Fruit fly (Drosophila melanogaster) whole organism, embryonic: Measurements from ENCODE around the gene CG42784.
A peak's percentile ranks its signal among the peaks of the same experiment; 100 is the strongest.

Source experiments
- CG10321 ChIP-seq: fragments of 200-800 bp; sonication (Bioruptor generic); IDR thresholded peaks from 2 replicates; pipeline ENCODE4 v1.3.6; 2022; ENCODE audit warnings: missing biosample characterization, missing genetic modification characterization
- CG10543 ChIP-seq: fragments of 200-800 bp; sonication (Bioruptor generic); optimal IDR thresholded peaks from 3 replicates; lab custom pipeline; 2017; ENCODE audit warnings: missing biosample characterization, mild to moderate bottlenecking, missing genetic modification characterization, moderate library complexity
- CG10979 ChIP-seq: fragments of 200-800 bp; sonication (Bioruptor generic); optimal IDR thresholded peaks from 2 replicates; lab custom pipeline; 2018; ENCODE audit warnings: missing biosample characterization, mild to moderate bottlenecking, missing genetic modification characterization, moderate library complexity
- CG11398 ChIP-seq: fragments of 200-800 bp; sonication (Bioruptor generic); optimal IDR thresholded peaks from 2 replicates; lab custom pipeline; 2016; ENCODE audit warnings: missing biosample characterization, missing genetic modification characterization
- CG12236 ChIP-seq: fragments of 200-800 bp; sonication (Bioruptor generic); optimal IDR thresholded peaks from 2 replicates; lab custom pipeline; 2016; ENCODE audit warnings: missing biosample characterization, missing genetic modification characterization
- CG12659 ChIP-seq: fragments of 200-800 bp; sonication (Bioruptor generic); optimal IDR thresholded peaks from 3 replicates; lab custom pipeline; 2017; ENCODE audit warnings: mild to moderate bottlenecking, missing biosample characterization, missing genetic modification reagents, missing genetic modification characterization
- CG15269 ChIP-seq: fragments of 200-800 bp; sonication (Bioruptor generic); optimal IDR thresholded peaks from 2 replicates; lab custom pipeline; 2018; ENCODE audit warnings: missing biosample characterization, mild to moderate bottlenecking, missing genetic modification characterization, moderate library complexity
- CG1602 ChIP-seq: fragments of 200-800 bp; sonication (Bioruptor generic); optimal IDR thresholded peaks from 3 replicates; lab custom pipeline; 2016; ENCODE audit warnings: missing biosample characterization, missing genetic modification characterization
- CG1647 ChIP-seq: fragments of 200-800 bp; sonication (Bioruptor generic); optimal IDR thresholded peaks from 3 replicates; lab custom pipeline; 2016; ENCODE audit warnings: missing biosample characterization, missing genetic modification characterization
- CG16815 ChIP-seq: fragments of 200-800 bp; sonication (Bioruptor generic); optimal IDR thresholded peaks from 3 replicates; lab custom pipeline; 2017; ENCODE audit warnings: missing biosample characterization, mild to moderate bottlenecking, missing genetic modification characterization
- CG18599 ChIP-seq: fragments of 200-800 bp; sonication (Bioruptor generic); optimal IDR thresholded peaks from 3 replicates; lab custom pipeline; 2017; ENCODE audit warnings: missing biosample characterization, missing genetic modification characterization, mild to moderate bottlenecking, moderate library complexity, missing genetic modification reagents
- CG18619 ChIP-seq: fragments of 200-800 bp; sonication (Bioruptor generic); optimal IDR thresholded peaks from 3 replicates; lab custom pipeline; 2017; ENCODE audit warnings: missing biosample characterization, mild to moderate bottlenecking, missing genetic modification characterization
- CG2875 ChIP-seq: fragments of 200-800 bp; sonication (Bioruptor generic); optimal IDR thresholded peaks from 2 replicates; lab custom pipeline; 2017; ENCODE audit warnings: missing biosample characterization, mild to moderate bottlenecking, missing genetic modification characterization, missing genetic modification reagents
- CG3163 ChIP-seq: fragments of 200-800 bp; sonication (Bioruptor generic); optimal IDR thresholded peaks from 3 replicates; lab custom pipeline; 2016; ENCODE audit warnings: missing biosample characterization, missing genetic modification characterization
- CG32532 ChIP-seq: fragments of 200-800 bp; sonication (Bioruptor generic); IDR thresholded peaks from 2 replicates; pipeline ENCODE4 v1.3.6; 2022; ENCODE audit warnings: missing biosample characterization, missing genetic modification characterization
- CG34376 ChIP-seq: fragments of 200-800 bp; sonication (Bioruptor generic); optimal IDR thresholded peaks from 2 replicates; lab custom pipeline; 2018; ENCODE audit warnings: missing biosample characterization, mild to moderate bottlenecking, missing genetic modification characterization
- CG43689 ChIP-seq: fragments of 200-800 bp; sonication (Bioruptor generic); IDR thresholded peaks from 2 replicates; pipeline ENCODE4 v1.3.6; 2022; ENCODE audit warnings: missing biosample characterization, missing genetic modification characterization
- CG6175 ChIP-seq: fragments of 200-800 bp; sonication (Bioruptor generic); IDR thresholded peaks from 3 replicates; pipeline ENCODE4 v1.3.6; 2022; ENCODE audit warnings: missing biosample characterization, missing genetic modification characterization
- CG6683 ChIP-seq: fragments of 200-800 bp; sonication (Bioruptor generic); optimal IDR thresholded peaks from 2 replicates; lab custom pipeline; 2017; ENCODE audit warnings: missing biosample characterization, mild to moderate bottlenecking, missing genetic modification characterization, missing genetic modification reagents
- CG7928 ChIP-seq: fragments of 200-800 bp; sonication (Bioruptor generic); optimal IDR thresholded peaks from 2 replicates; lab custom pipeline; 2017; ENCODE audit warnings: missing biosample characterization, mild to moderate bottlenecking, missing genetic modification characterization
- CG8478 ChIP-seq: fragments of >200 bp; optimal IDR thresholded peaks from 2 replicates; lab custom pipeline; 2018
- CG9876 ChIP-seq: fragments of 200-800 bp; sonication (Bioruptor generic); optimal IDR thresholded peaks from 2 replicates; lab custom pipeline; 2016; ENCODE audit warnings: missing biosample characterization, missing genetic modification characterization
- CTCF ChIP-seq: fragments of 200-800 bp; sonication (Bioruptor generic); optimal IDR thresholded peaks from 2 replicates; lab custom pipeline; 2017; ENCODE audit warnings: missing biosample characterization, mild to moderate bottlenecking, missing genetic modification characterization, moderate library complexity
- GATAe ChIP-seq: fragments of 200-800 bp; sonication (Bioruptor generic); conservative IDR thresholded peaks from 2 replicates; pipeline ENCODE4 v1.3.6; 2022; ENCODE audit warnings: missing biosample characterization, missing genetic modification characterization
- H15 ChIP-seq: fragments of 200-800 bp; sonication (Bioruptor generic); IDR thresholded peaks from 3 replicates; pipeline ENCODE4 v1.3.6; 2022; ENCODE audit warnings: missing biosample characterization, missing genetic modification characterization
- HLH54F ChIP-seq: fragments of 200-800 bp; sonication (Bioruptor generic); optimal IDR thresholded peaks from 3 replicates; lab custom pipeline; 2016; ENCODE audit warnings: missing biosample characterization, missing genetic modification characterization
- Hey ChIP-seq: fragments of 200-800 bp; sonication (Bioruptor generic); optimal IDR thresholded peaks from 3 replicates; lab custom pipeline; 2018; ENCODE audit warnings: missing biosample characterization, mild to moderate bottlenecking, missing genetic modification characterization
- Hr3 ChIP-seq: fragments of 200-800 bp; sonication (Bioruptor generic); optimal IDR thresholded peaks from 3 replicates; lab custom pipeline; 2016; ENCODE audit warnings: missing biosample characterization, missing genetic modification characterization
- Hr78 ChIP-seq, 2 experiments: fragments of 200-800 bp in 1 of 2; fragments of >200 bp in 1 of 2; sonication (Bioruptor generic) in 1 of 2; optimal IDR thresholded peaks; 2 replicates each; lab custom pipeline; 2017 to 2019; ENCODE audit warnings: missing biosample characterization in 2 of 2, missing genetic modification characterization in 2 of 2, mild to moderate bottlenecking in 1 of 2, moderate library complexity in 1 of 2
- Lim3 ChIP-seq: fragments of 200-800 bp; sonication (Bioruptor generic); IDR thresholded peaks from 2 replicates; pipeline ENCODE4 v1.3.6; 2022; ENCODE audit warnings: missing biosample characterization, missing genetic modification characterization
- Lpt ChIP-seq: fragments of >200 bp; optimal IDR thresholded peaks from 2 replicates; lab custom pipeline; 2018; ENCODE audit warnings: missing biosample characterization, missing genetic modification characterization
- Oli ChIP-seq: fragments of 200-800 bp; sonication (Bioruptor generic); optimal IDR thresholded peaks from 2 replicates; lab custom pipeline; 2018; ENCODE audit warnings: missing biosample characterization, mild to moderate bottlenecking, missing genetic modification characterization, moderate library complexity
- Usf ChIP-seq: fragments of 200-800 bp; sonication (Bioruptor generic); optimal IDR thresholded peaks from 2 replicates; lab custom pipeline; 2017; ENCODE audit warnings: missing genotype, missing biosample characterization, missing genetic modification characterization
- aop ChIP-seq: fragments of 200-800 bp; sonication (Bioruptor generic); IDR thresholded peaks from 2 replicates; pipeline ENCODE4 v1.3.6; 2022; ENCODE audit warnings: missing biosample characterization, missing genetic modification characterization
- caup ChIP-seq: fragments of 200-800 bp; sonication (Bioruptor generic); optimal IDR thresholded peaks from 3 replicates; lab custom pipeline; 2017; ENCODE audit warnings: missing biosample characterization, mild to moderate bottlenecking, missing genetic modification characterization, moderate library complexity; ENCODE audit not compliant: severe bottlenecking
- chinmo ChIP-seq: fragments of 200-800 bp; sonication (Bioruptor generic); IDR thresholded peaks from 4 replicates; pipeline ENCODE4 v1.3.6; 2022; ENCODE audit warnings: missing biosample characterization, missing genetic modification characterization; ENCODE audit not compliant: partially characterized antibody
- cwo ChIP-seq: fragments of 200-800 bp; sonication (Bioruptor generic); optimal IDR thresholded peaks from 3 replicates; lab custom pipeline; 2017; ENCODE audit warnings: missing biosample characterization, missing genetic modification characterization, mild to moderate bottlenecking, moderate library complexity, missing genetic modification reagents
- dpn ChIP-seq, 2 experiments: fragments of 200-800 bp; sonication (Bioruptor generic); optimal IDR thresholded peaks; 3 replicates each; lab custom pipeline; 2016; ENCODE audit warnings: missing biosample characterization in 2 of 2, missing genetic modification characterization in 2 of 2
- exex ChIP-seq: fragments of 200-800 bp; sonication (Bioruptor generic); optimal IDR thresholded peaks from 4 replicates; lab custom pipeline; 2018; ENCODE audit warnings: missing biosample characterization, mild to moderate bottlenecking, missing genetic modification characterization, moderate library complexity
- grn ChIP-seq: fragments of 200-800 bp; sonication (Bioruptor generic); optimal IDR thresholded peaks from 3 replicates; lab custom pipeline; 2017; ENCODE audit warnings: missing biosample characterization, missing genetic modification characterization
- lab ChIP-seq: fragments of 200-800 bp; sonication (Bioruptor generic); optimal IDR thresholded peaks from 3 replicates; lab custom pipeline; 2017; ENCODE audit warnings: missing biosample characterization, missing genetic modification characterization, mild to moderate bottlenecking, moderate library complexity, missing genetic modification reagents
- mirr ChIP-seq: fragments of 200-800 bp; sonication (Bioruptor generic); optimal IDR thresholded peaks from 3 replicates; lab custom pipeline; 2018; ENCODE audit warnings: missing biosample characterization, mild to moderate bottlenecking, missing genetic modification characterization
- nom ChIP-seq: fragments of 200-800 bp; sonication (Bioruptor generic); optimal IDR thresholded peaks from 2 replicates; lab custom pipeline; 2017; ENCODE audit warnings: missing biosample characterization, missing genetic modification characterization, mild to moderate bottlenecking, moderate library complexity, missing genetic modification reagents
- sc ChIP-seq, 3 experiments: fragments of >200 bp in 2 of 3; fragments of 200-800 bp in 1 of 3; sonication (Bioruptor generic) in 1 of 3; optimal IDR thresholded peaks; 2 replicates in 2 of 3; 3 replicates in 1 of 3; lab custom pipeline; 2017; ENCODE audit warnings: mild to moderate bottlenecking in 1 of 3, missing biosample characterization in 1 of 3, missing genetic modification characterization in 1 of 3, missing genetic modification reagents in 1 of 3
- sd ChIP-seq: fragments of 200-800 bp; sonication (Bioruptor generic); optimal IDR thresholded peaks from 3 replicates; lab custom pipeline; 2018; ENCODE audit warnings: missing biosample characterization, mild to moderate bottlenecking, missing genetic modification characterization, moderate library complexity
- slbo ChIP-seq: fragments of 200-800 bp; sonication (Bioruptor generic); IDR thresholded peaks from 2 replicates; pipeline ENCODE4 v1.3.6; 2022; ENCODE audit warnings: missing biosample characterization, missing genetic modification characterization
- slp2 ChIP-seq: fragments of 200-800 bp; sonication (Bioruptor generic); optimal IDR thresholded peaks from 2 replicates; lab custom pipeline; 2016; ENCODE audit warnings: missing biosample characterization, missing genetic modification characterization
- sug ChIP-seq: fragments of 200-800 bp; optimal IDR thresholded peaks from 2 replicates; lab custom pipeline; 2019; ENCODE audit warnings: missing biosample characterization, mild to moderate bottlenecking, missing genetic modification characterization, moderate library complexity
- trh ChIP-seq: fragments of 200-800 bp; sonication (Bioruptor generic); optimal IDR thresholded peaks from 2 replicates; lab custom pipeline; 2016; ENCODE audit warnings: missing biosample characterization, missing genetic modification characterization

Gene CG42784

DNA sequence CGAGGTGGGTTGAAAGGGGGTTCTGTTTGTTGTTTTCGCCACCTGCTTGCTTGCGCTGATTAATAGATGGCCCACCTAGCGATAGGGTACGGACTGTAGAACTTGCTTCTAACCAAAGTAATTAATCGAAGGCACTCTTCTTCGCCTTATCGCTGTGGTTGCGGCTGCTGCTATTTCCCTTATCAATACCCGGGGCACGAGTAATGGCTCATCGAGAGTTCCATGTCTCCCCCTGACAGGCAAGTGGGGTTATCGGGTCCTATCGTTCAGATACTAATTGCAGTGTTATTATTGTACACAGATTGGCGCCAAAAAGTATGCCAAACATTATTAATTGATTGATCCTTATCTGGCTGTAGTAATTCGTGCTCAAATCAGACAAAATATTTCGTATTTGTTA is 21.6 kb downstream of the CG42784 start:
- TF ChIP-seq CG10543 (peak; percentile 12), lab (GFP tag; lab: Kevin White, UChicago) (peak; percentile 43), cwo (peak; percentile 82), CG6175 (GFP tag; lab: Robert Waterston, UW) (0 out of 3 replicates have a peak, but pooled peaks have one; percentile 32), aop (GFP tag; lab: Robert Waterston, UW) (no peak), Hey (tag; lab: Kevin White, UChicago) (peak; percentile 21), Lim3 (peak; percentile 73; the same call in 1 of the 2 replicates), CG10979 (no peak), sd (peak; percentile 55), exex (tag; lab: Kevin White, UChicago) (peak; percentile 99), CG18599 (peak; percentile 26), CG3163 (no peak), Hr78 (GFP tag; optimal IDR thresholded peaks at IDR 0.05; lab: Kevin White, UChicago) (peak in 1 of 2 experiments; percentile 16), chinmo (GFP tag; lab: Robert Waterston, UW) (0 out of 4 replicates have a peak, but pooled peaks have one; percentile 50), CG12659 (GFP tag; lab: Kevin White, UChicago) (no peak), CG34376 (GFP tag; lab: Kevin White, UChicago) (peak; percentile 86), grn (GFP tag; lab: Kevin White, UChicago) (peak; percentile 85), sug (tag; lab: Kevin White, UChicago) (peak; percentile 94), caup (GFP tag; lab: Kevin White, UChicago) (peak; percentile 35), CG6683 (GFP tag; lab: Kevin White, UChicago) (no peak), mirr (GFP tag; lab: Kevin White, UChicago) (peak; percentile 91), GATAe (GFP tag; lab: Robert Waterston, UW) (peak; percentile 74)
- TF ChIP-seq, all 482 proteins: peak for 17

DNA sequence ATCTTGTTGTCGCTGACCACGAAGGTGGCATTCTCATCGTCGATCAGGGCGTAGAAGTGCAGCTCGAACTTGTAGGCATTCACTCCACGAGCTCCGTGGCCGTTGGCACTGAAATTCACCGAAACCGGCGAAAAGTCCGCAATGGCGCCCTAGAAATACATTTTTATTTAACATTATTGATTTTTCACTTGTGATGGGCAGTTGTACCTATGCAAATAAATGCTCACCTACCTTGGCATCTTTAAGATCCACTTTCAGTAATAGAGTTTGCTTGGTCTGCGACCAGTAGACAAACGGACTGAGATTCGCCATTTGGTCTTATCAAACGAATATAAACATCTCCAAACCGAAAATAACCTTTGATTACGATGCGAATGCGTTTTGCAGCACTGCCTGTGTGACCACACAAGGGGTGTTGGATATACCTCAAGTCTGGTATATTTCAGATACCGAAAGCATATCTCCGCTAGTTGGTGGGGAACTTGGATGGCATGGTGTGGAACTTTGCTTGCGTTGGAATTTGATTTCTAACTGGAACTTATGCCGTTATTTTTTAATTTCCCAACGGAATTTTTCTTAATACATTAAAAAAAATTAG is 30.1 kb downstream of the CG42784 start, which contains the start of gene Hacd2:
Gene Hacd2, minus strand, starts transcription at position 403 of the 598 bp plus-strand sequence.
- TF ChIP-seq CG11398: no peak
- TF ChIP-seq CTCF (GFP tag; lab: Kevin White, UChicago): peak; percentile 75
- TF ChIP-seq CG10321: no peak
- no peak for TF ChIP-seq CG1602 (GFP tag; lab: Kevin White, UChicago)
- TF ChIP-seq CG9876 (GFP tag; lab: Kevin White, UChicago): peak; percentile 39
- peak; percentile 58 for TF ChIP-seq slbo (GFP tag; lab: Robert Waterston, UW)
- no peak for TF ChIP-seq CG15269 (tag; lab: Kevin White, UChicago)
- no peak for TF ChIP-seq H15 (GFP tag; lab: Robert Waterston, UW)
- no peak for TF ChIP-seq Hr3
- no peak for TF ChIP-seq CG7928 (GFP tag; lab: Kevin White, UChicago)
- TF ChIP-seq CG43689 (GFP tag; lab: Robert Waterston, UW): no peak
- no peak for TF ChIP-seq CG8478 (lab: Kevin White, UChicago)
- TF ChIP-seq caup (GFP tag; lab: Kevin White, UChicago): no peak
- TF ChIP-seq nom: no peak
- TF ChIP-seq CG12236 (GFP tag; lab: Kevin White, UChicago): no peak
- TF ChIP-seq Oli: no peak
- TF ChIP-seq dpn (GFP tag; optimal IDR thresholded peaks at IDR 0.05; lab: Kevin White, UChicago): peak; percentile 6 to 32
- peak; percentile 39 for TF ChIP-seq HLH54F (GFP tag; lab: Kevin White, UChicago)
- no peak for TF ChIP-seq Usf (GFP tag; lab: Kevin White, UChicago)
- TF ChIP-seq CG18599: no peak
- TF ChIP-seq CG16815 (GFP tag; lab: Kevin White, UChicago): no peak
- no peak for TF ChIP-seq CG18619 (GFP tag; lab: Kevin White, UChicago)
- no peak for TF ChIP-seq trh (GFP tag; lab: Kevin White, UChicago)
- no peak for TF ChIP-seq slp2
- TF ChIP-seq CG1647: peak; percentile 45
- no peak for TF ChIP-seq CG2875 (GFP tag; lab: Kevin White, UChicago)
- no peak for TF ChIP-seq sc (optimal IDR thresholded peaks at IDR 0.05; lab: Kevin White, UChicago)
- no peak for TF ChIP-seq sc (GFP tag; optimal IDR thresholded peaks at IDR 0.05; lab: Kevin White, UChicago)
- no peak for TF ChIP-seq CG32532 (GFP tag; lab: Robert Waterston, UW)
- no peak for TF ChIP-seq Lpt
